Worm (Caenorhabditis elegans): Measurements from ENCODE around the gene F55E10.1.

The F55E10.1 gene

ce11 chrX:8362379-8362778, 20.6 kb downstream of the F55E10.1 start:
- TF ChIP-seq nhr-77 (tag; optimal IDR thresholded peaks at IDR 0.05) (no peak), efl-3 (GFP tag; optimal IDR thresholded peaks at IDR 0.05) (no peak), pax-3 (tag; optimal IDR thresholded peaks at IDR 0.05) (no peak), egl-13 (tag; optimal IDR thresholded peaks at IDR 0.05) (no peak), sox-4 (tag; optimal IDR thresholded peaks at IDR 0.05) (no peak), hlh-4 (tag; optimal IDR thresholded peaks at IDR 0.05) (no peak), fkh-8 (tag; optimal IDR thresholded peaks at IDR 0.05) (peak; percentile 66), F16B12.6 (tag; optimal IDR thresholded peaks at IDR 0.05) (no peak), dsc-1 (tag; optimal IDR thresholded peaks at IDR 0.05) (peak; percentile 76), nhr-71 (tag; optimal IDR thresholded peaks at IDR 0.05) (peak; percentile 44), nhr-19 (GFP tag; conservative IDR thresholded peaks at IDR 0.05) (no peak), lir-3 (tag; optimal IDR thresholded peaks at IDR 0.05; ENCODE audit: poor library complexity) (no peak), nhr-76 (tag; optimal IDR thresholded peaks at IDR 0.05) (no peak), nhr-28 (tag; optimal IDR thresholded peaks at IDR 0.05) (no peak), aly-2 (tag; optimal IDR thresholded peaks at IDR 0.05) (no peak), efl-1 (optimal IDR thresholded peaks at IDR 0.05) (no peak), efl-1 (GFP tag; optimal IDR thresholded peaks at IDR 0.05 in 1 of 2) (peak in 1 of 2 experiments; percentile 41), ets-5 (GFP tag; IDR thresholded peaks at IDR 0.05) (no peak), mdl-1 (tag; optimal IDR thresholded peaks at IDR 0.05) (no peak), C04F5.9 (tag; optimal IDR thresholded peaks at IDR 0.05) (no peak)

- TF ChIP-seq efl-3 (GFP tag; optimal IDR thresholded peaks at IDR 0.05): no peak
- TF ChIP-seq nhr-12 (tag; optimal IDR thresholded peaks at IDR 0.05): no peak
- no peak for TF ChIP-seq ceh-82 (tag; optimal IDR thresholded peaks at IDR 0.05)
- no peak for TF ChIP-seq nhr-47 (tag; optimal IDR thresholded peaks at IDR 0.05)
- no peak for TF ChIP-seq skn-1 (tag; optimal IDR thresholded peaks at IDR 0.05)
- TF ChIP-seq xbp-1 (tag; optimal IDR thresholded peaks at IDR 0.05): no peak
- no peak for TF ChIP-seq unc-62 (GFP tag; optimal IDR thresholded peaks at IDR 0.05)
- TF ChIP-seq elt-3 (tag; optimal IDR thresholded peaks at IDR 0.05): no peak
- no peak for TF ChIP-seq lin-14 (GFP tag; optimal IDR thresholded peaks at IDR 0.05)
These were observed 25.8 kb downstream of the F55E10.1 start, which contains the start of gene F40B5.2 for ce11 chrX:8367553-8367952. Gene F40B5.2 (plus strand): TSS chrX:8367853.

- TF ChIP-seq nhr-84 (tag; optimal IDR thresholded peaks at IDR 0.05) (no peak), alr-1 (tag; optimal IDR thresholded peaks at IDR 0.05; ENCODE audit: borderline replicate concordance) (no peak), lsy-2 (tag; optimal IDR thresholded peaks at IDR 0.05) (peak; percentile 78 to 82), unc-130 (tag; optimal IDR thresholded peaks at IDR 0.05) (peak; percentile 33), dpl-1 (GFP tag; optimal IDR thresholded peaks at IDR 0.05) (peak; percentile 59 to 73 (median 62)), unc-86 (tag; optimal IDR thresholded peaks at IDR 0.05) (peak; percentile 73), nhr-28 (tag; optimal IDR thresholded peaks at IDR 0.05) (no peak), ces-1 (GFP tag; optimal IDR thresholded peaks at IDR 0.05) (no peak), rnt-1 (tag; optimal IDR thresholded peaks at IDR 0.05) (peak; percentile 86), pag-3 (tag; optimal IDR thresholded peaks at IDR 0.05; ENCODE audit: borderline replicate concordance, insufficient read depth) (no peak), C04F5.9 (tag; optimal IDR thresholded peaks at IDR 0.05) (no peak), ztf-4 (tag; optimal IDR thresholded peaks at IDR 0.05) (peak; percentile 64), ama-1 (optimal IDR thresholded peaks at IDR 0.05) (no peak), nhr-71 (tag; optimal IDR thresholded peaks at IDR 0.05) (peak; percentile 88), zag-1 (tag; optimal IDR thresholded peaks at IDR 0.05) (no peak), elt-2 (tag; optimal IDR thresholded peaks at IDR 0.05) (peak; percentile 39), nhr-90 (tag; optimal IDR thresholded peaks at IDR 0.05; ENCODE audit: poor library complexity) (peak; percentile 80), unc-30 (tag; optimal IDR thresholded peaks at IDR 0.05) (no peak), lin-13 (GFP tag; optimal IDR thresholded peaks at IDR 0.05) (peak; percentile 73), irx-1 (tag; optimal IDR thresholded peaks at IDR 0.05) (peak; percentile 71), ets-5 (GFP tag; IDR thresholded peaks at IDR 0.05) (no peak), nhr-12 (tag; optimal IDR thresholded peaks at IDR 0.05) (no peak), fkh-8 (tag; optimal IDR thresholded peaks at IDR 0.05) (peak; percentile 80), C16A3.4 (tag; optimal IDR thresholded peaks at IDR 0.05) (peak; percentile 77), nhr-11 (tag; optimal IDR thresholded peaks at IDR 0.05) (no peak), nhr-237 (tag; optimal IDR thresholded peaks at IDR 0.05) (peak; percentile 14), snu-23 (GFP tag; optimal IDR thresholded peaks at IDR 0.05) (peak; percentile 80), egl-13 (tag; optimal IDR thresholded peaks at IDR 0.05) (peak; percentile 54), fkh-10 (GFP tag; optimal IDR thresholded peaks at IDR 0.05) (peak; percentile 60), sptf-1 (tag; optimal IDR thresholded peaks at IDR 0.05) (no peak)
These were observed 26.4 kb downstream of the F55E10.1 start for ce11 chrX:8368210-8368609.

Data from whole organism, L1 larva.